Fruit fly (Drosophila melanogaster) whole organism, wandering third instar larva: ENCODE measurements around the gene CG31798.

ENCODE experiments used
- Abd-B ChIP-seq: fragments of >200 bp; optimal IDR thresholded peaks from 2 replicates; lab custom pipeline; 2017; ENCODE audit warnings: missing biosample characterization, missing genetic modification characterization
- CG32264 ChIP-seq: fragments of 200-800 bp; sonication (Bioruptor generic); optimal IDR thresholded peaks from 2 replicates; lab custom pipeline; 2016; ENCODE audit warnings: missing biosample characterization, missing genetic modification characterization
- CG9705 ChIP-seq: fragments of 200-800 bp; sonication (Bioruptor generic); optimal IDR thresholded peaks from 2 replicates; lab custom pipeline; 2018; ENCODE audit warnings: missing biosample characterization, mild to moderate bottlenecking, missing genetic modification characterization
- CrebA ChIP-seq: fragments of 200-800 bp; sonication (Bioruptor generic); optimal IDR thresholded peaks from 2 replicates; lab custom pipeline; 2016; ENCODE audit warnings: missing biosample characterization, mild to moderate bottlenecking, missing genetic modification characterization, borderline replicate concordance
- Dfd ChIP-seq: fragments of >200 bp; optimal IDR thresholded peaks from 2 replicates; lab custom pipeline; 2017; ENCODE audit warnings: missing biosample characterization, missing genetic modification characterization
- Dif ChIP-seq: fragments of 200-275, 200-300 bp; sonication (Bioruptor generic); optimal IDR thresholded peaks from 2 replicates; lab custom pipeline; 2018; ENCODE audit warnings: missing biosample characterization, missing genetic modification characterization; ENCODE audit not compliant: partially characterized antibody
- GATAd ChIP-seq: sonication (Bioruptor generic); optimal IDR thresholded peaks from 2 replicates; lab custom pipeline; 2016; ENCODE audit warnings: missing biosample characterization, missing genetic modification characterization
- HLH106 ChIP-seq: fragments of 200-800 bp; optimal IDR thresholded peaks from 3 replicates; lab custom pipeline; 2019; ENCODE audit warnings: missing biosample characterization, mild to moderate bottlenecking, missing genetic modification characterization, moderate library complexity
- Hnf4 ChIP-seq: fragments of 200-800 bp; sonication (Bioruptor generic); optimal IDR thresholded peaks from 2 replicates; lab custom pipeline; 2016; ENCODE audit warnings: missing biosample characterization, mild to moderate bottlenecking, missing genetic modification characterization
- Hr78 ChIP-seq: fragments of >200 bp; optimal IDR thresholded peaks from 2 replicates; lab custom pipeline; 2017; ENCODE audit warnings: missing biosample characterization, missing genetic modification characterization
- Hr83 ChIP-seq: fragments of 200-300 bp; sonication (Bioruptor generic); optimal IDR thresholded peaks from 2 replicates; lab custom pipeline; 2016; ENCODE audit warnings: missing biosample characterization, mild to moderate bottlenecking, missing genetic modification characterization, moderate library complexity; ENCODE audit not compliant: poor library complexity, severe bottlenecking
- Jra ChIP-seq: sonication (Bioruptor generic); optimal IDR thresholded peaks from 2 replicates; lab custom pipeline; 2016; ENCODE audit warnings: missing biosample characterization, missing genetic modification characterization
- Mio ChIP-seq: sonication (Bioruptor generic); optimal IDR thresholded peaks from 2 replicates; lab custom pipeline; 2016; ENCODE audit warnings: missing biosample characterization, missing genetic modification characterization
- Myc ChIP-seq: fragments of >200 bp; optimal IDR thresholded peaks from 2 replicates; lab custom pipeline; 2017
- N ChIP-seq: fragments of >200 bp; optimal IDR thresholded peaks from 2 replicates; lab custom pipeline; 2018; ENCODE audit warnings: missing biosample characterization, missing external identifiers, missing genetic modification characterization
- OdsH ChIP-seq: fragments of 200-800 bp; sonication (Bioruptor generic); optimal IDR thresholded peaks from 2 replicates; lab custom pipeline; 2016; ENCODE audit warnings: missing biosample characterization, mild to moderate bottlenecking, missing genetic modification characterization
- Rel ChIP-seq, 2 experiments: fragments of 200-800 bp; sonication (Bioruptor generic) in 1 of 2; optimal IDR thresholded peaks; 2 replicates in 1 of 2; 3 replicates in 1 of 2; lab custom pipeline; 2016 to 2019; ENCODE audit warnings: mild to moderate bottlenecking in 2 of 2, missing biosample characterization in 2 of 2, missing genetic modification characterization in 2 of 2, moderate library complexity in 1 of 2
- Sp1 ChIP-seq: fragments of 200-800 bp; sonication (Bioruptor generic); optimal IDR thresholded peaks from 3 replicates; lab custom pipeline; 2019; ENCODE audit warnings: missing biosample characterization, mild to moderate bottlenecking, missing genetic modification characterization, moderate library complexity
- Vsx2 ChIP-seq: fragments of 200-300, 225-300 bp; sonication (Bioruptor generic); optimal IDR thresholded peaks from 2 replicates; lab custom pipeline; 2018; ENCODE audit warnings: missing biosample characterization, missing genetic modification characterization; ENCODE audit not compliant: partially characterized antibody
- br ChIP-seq: fragments of 200-800 bp; sonication (Bioruptor generic); optimal IDR thresholded peaks from 2 replicates; lab custom pipeline; 2016; ENCODE audit warnings: missing biosample characterization, missing genetic modification characterization
- brk ChIP-seq: fragments of 200-800 bp; sonication (Bioruptor generic); optimal IDR thresholded peaks from 2 replicates; lab custom pipeline; 2016; ENCODE audit warnings: missing biosample characterization, mild to moderate bottlenecking, missing genetic modification characterization
- dl ChIP-seq, 2 experiments: fragments of 175-275, 200-275 bp in 1 of 2; fragments of 200-275 bp in 1 of 2; sonication (Bioruptor generic); optimal IDR thresholded peaks; lab custom pipeline; 2018; ENCODE audit warnings: mild to moderate bottlenecking in 2 of 2, missing biosample characterization in 2 of 2, missing genetic modification characterization in 2 of 2, moderate library complexity in 2 of 2; ENCODE audit not compliant: partially characterized antibody in 2 of 2, insufficient read depth in 1 of 2
- dmrt93B ChIP-seq: fragments of 200-800 bp; sonication (Bioruptor generic); optimal IDR thresholded peaks from 2 replicates; lab custom pipeline; 2018; ENCODE audit warnings: missing biosample characterization, mild to moderate bottlenecking, missing genetic modification characterization
- dsf ChIP-seq: sonication (Bioruptor generic); optimal IDR thresholded peaks from 2 replicates; lab custom pipeline; 2016; ENCODE audit warnings: missing biosample characterization, missing genetic modification characterization, borderline replicate concordance
- ey ChIP-seq: fragments of 200-800 bp; sonication (Bioruptor generic); optimal IDR thresholded peaks from 2 replicates; lab custom pipeline; 2016; ENCODE audit warnings: missing biosample characterization, missing genetic modification characterization
- foxo ChIP-seq, 2 experiments: fragments of 200-800 bp; sonication (Bioruptor generic); optimal IDR thresholded peaks; 2 replicates in 1 of 2; 3 replicates in 1 of 2; lab custom pipeline; 2016 to 2017; ENCODE audit warnings: missing biosample characterization in 2 of 2, missing genetic modification characterization in 2 of 2
- fru ChIP-seq: fragments of 200-800 bp; sonication (Bioruptor generic); optimal IDR thresholded peaks from 3 replicates; lab custom pipeline; 2016; ENCODE audit warnings: missing biosample characterization, mild to moderate bottlenecking, missing genetic modification characterization
- h ChIP-seq: fragments of 200-800 bp; sonication (Bioruptor generic); optimal IDR thresholded peaks from 3 replicates; lab custom pipeline; 2016; ENCODE audit warnings: missing biosample characterization, mild to moderate bottlenecking, missing genetic modification characterization
- jim ChIP-seq: fragments of 175-275, 200-325 bp; sonication (Bioruptor generic); optimal IDR thresholded peaks from 2 replicates; lab custom pipeline; 2016; ENCODE audit warnings: missing biosample characterization, mild to moderate bottlenecking, missing genetic modification characterization
- lola ChIP-seq: fragments of >200 bp; optimal IDR thresholded peaks from 2 replicates; lab custom pipeline; 2017; ENCODE audit warnings: missing biosample characterization, missing genetic modification characterization
- pan ChIP-seq: fragments of >200 bp; optimal IDR thresholded peaks from 2 replicates; lab custom pipeline; 2017
- psq ChIP-seq: fragments of 200-800 bp; sonication (Bioruptor generic); optimal IDR thresholded peaks from 3 replicates; lab custom pipeline; 2017; ENCODE audit warnings: missing biosample characterization, mild to moderate bottlenecking, missing genetic modification characterization, moderate library complexity
- rgr ChIP-seq: fragments of 200-800 bp; sonication (Bioruptor generic); optimal IDR thresholded peaks from 3 replicates; lab custom pipeline; 2016; ENCODE audit warnings: missing biosample characterization, mild to moderate bottlenecking, missing genetic modification characterization
- sage ChIP-seq: fragments of 200-800 bp; sonication (Bioruptor generic); optimal IDR thresholded peaks from 2 replicates; lab custom pipeline; 2016; ENCODE audit warnings: missing biosample characterization, mild to moderate bottlenecking, missing genetic modification characterization
- sv ChIP-seq: fragments of 200-800 bp; sonication (Bioruptor generic); optimal IDR thresholded peaks from 3 replicates; lab custom pipeline; 2016; ENCODE audit warnings: missing biosample characterization, missing genetic modification characterization
- tai ChIP-seq: sonication (Bioruptor generic); optimal IDR thresholded peaks from 2 replicates; lab custom pipeline; 2016; ENCODE audit warnings: missing biosample characterization, missing genetic modification characterization
- usp ChIP-seq: fragments of >200 bp; optimal IDR thresholded peaks from 2 replicates; lab custom pipeline; 2017; ENCODE audit warnings: missing biosample characterization, missing genetic modification characterization
- woc ChIP-seq: sonication (Bioruptor generic); optimal IDR thresholded peaks from 2 replicates; lab custom pipeline; 2016; ENCODE audit warnings: missing biosample characterization, mild to moderate bottlenecking, missing genetic modification characterization

The CG31798 gene

DNA sequence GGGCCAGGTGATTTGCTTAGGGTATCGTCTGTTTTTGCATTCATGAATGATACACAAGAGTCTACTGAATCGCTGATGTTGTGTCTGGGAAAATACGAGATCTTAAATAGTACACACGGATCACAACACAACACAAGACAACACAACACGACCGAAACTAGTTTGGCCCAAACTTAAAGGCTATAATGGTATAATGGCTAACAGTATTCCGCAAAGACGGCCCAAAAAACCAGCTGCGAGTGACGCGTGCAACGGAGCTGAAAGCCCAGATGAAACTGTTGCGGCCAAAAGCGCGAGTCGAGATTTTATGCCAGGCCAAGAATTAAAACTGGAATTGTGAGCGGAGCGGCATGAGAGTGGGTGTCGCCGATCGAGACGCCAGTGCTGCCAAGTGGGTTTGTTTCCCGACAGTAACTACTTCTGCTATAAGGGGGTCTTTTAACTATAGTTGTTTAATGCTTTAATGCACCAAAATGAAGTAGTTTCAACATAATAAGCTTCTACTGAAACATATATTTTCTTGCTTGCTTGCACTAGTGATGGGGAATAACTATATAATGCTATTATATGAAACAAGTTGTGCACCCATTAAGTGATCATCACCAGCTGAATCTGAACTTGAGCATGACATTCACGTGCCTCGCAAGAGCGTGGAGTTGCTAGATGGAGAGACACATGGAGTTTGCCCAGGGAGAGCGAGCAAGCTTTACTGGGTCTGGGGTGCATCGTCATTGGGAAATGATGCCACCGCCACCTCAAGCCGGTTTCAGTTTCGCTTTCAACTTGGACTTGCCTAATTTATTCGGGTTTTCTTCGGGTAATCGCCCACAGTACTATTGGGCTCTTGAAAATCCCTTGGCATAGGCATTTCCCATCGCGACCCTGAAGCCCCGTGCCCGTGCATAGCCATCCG lies 45.0 kb downstream of the CG31798 start:
- peak; percentile 80 for TF ChIP-seq woc (GFP tag; lab: Kevin White, UChicago)
- TF ChIP-seq Dif, result peak; percentile 40
- TF ChIP-seq rgr (GFP tag; lab: Kevin White, UChicago), result peak; percentile 2
- peak; percentile 21 for TF ChIP-seq h
- peak; percentile 86 for TF ChIP-seq Myc
- TF ChIP-seq dl (GFP tag; optimal IDR thresholded peaks at IDR 0.05; lab: Kevin White, UChicago; ENCODE audit: insufficient read depth in 1 of 2, partially characterized antibody in 2 of 2), result peak in 1 of 2 experiments; percentile 30
- no peak for TF ChIP-seq brk (GFP tag; lab: Kevin White, UChicago)
- TF ChIP-seq Hnf4 (GFP tag; lab: Kevin White, UChicago), result no peak
- peak; percentile 5 for TF ChIP-seq Vsx2 (GFP tag; lab: Kevin White, UChicago)
- TF ChIP-seq br (GFP tag; lab: Kevin White, UChicago), result peak; percentile 37
- TF ChIP-seq Sp1 (GFP tag; lab: Kevin White, UChicago), result peak; percentile 37
- no peak for TF ChIP-seq psq
- TF ChIP-seq CG9705, result no peak
- peak; percentile 44 for TF ChIP-seq HLH106
- TF ChIP-seq Mio (GFP tag; lab: Kevin White, UChicago), result no peak
- TF ChIP-seq fru (GFP tag; lab: Kevin White, UChicago), result peak; percentile 43
- TF ChIP-seq foxo (GFP tag; optimal IDR thresholded peaks at IDR 0.05; lab: Kevin White, UChicago), result peak in 1 of 2 experiments; percentile 32

DNA sequence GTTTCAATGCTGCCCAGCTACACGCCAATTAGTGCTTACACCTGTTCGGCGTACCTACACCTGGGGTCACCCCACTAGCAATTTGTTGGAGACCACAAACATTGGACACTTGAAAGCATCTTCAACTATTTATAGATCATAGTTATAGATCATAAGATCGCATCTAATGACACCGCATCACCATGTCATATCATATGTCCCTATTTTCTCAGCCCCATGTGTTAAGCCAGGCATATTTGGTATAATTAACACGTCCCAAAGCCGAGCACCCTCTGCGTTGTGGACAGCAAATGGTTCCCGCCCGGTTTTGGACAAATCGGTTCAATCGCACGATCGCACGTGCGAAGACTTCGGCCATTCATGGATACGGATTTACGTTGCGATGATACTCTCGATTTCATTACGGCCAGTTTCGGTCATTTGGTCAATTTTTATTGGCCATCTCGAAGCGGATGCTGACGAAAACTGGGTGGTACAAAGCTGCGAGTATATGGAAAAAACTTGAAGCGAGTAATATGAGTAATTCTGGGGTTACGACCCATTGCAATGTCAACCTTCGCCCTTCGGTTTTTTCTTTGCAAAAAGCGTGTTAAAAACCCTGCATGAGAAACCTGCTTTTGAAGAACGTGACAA lies 45.8 kb downstream of the CG31798 start:
- TF ChIP-seq brk (GFP tag; lab: Kevin White, UChicago) (no peak), pan (lab: Kevin White, UChicago) (no peak), CG32264 (GFP tag; lab: Kevin White, UChicago) (no peak), tai (GFP tag; lab: Kevin White, UChicago) (no peak), foxo (GFP tag; optimal IDR thresholded peaks at IDR 0.05; lab: Kevin White, UChicago) (peak in 1 of 2 experiments; percentile 43), OdsH (GFP tag; lab: Kevin White, UChicago) (peak; percentile 74), Dif (no peak), woc (GFP tag; lab: Kevin White, UChicago) (no peak), psq (peak; percentile 44), h (peak; percentile 67), rgr (GFP tag; lab: Kevin White, UChicago) (peak; percentile 84), HLH106 (peak; percentile 56), dsf (GFP tag; lab: Kevin White, UChicago) (no peak), CG9705 (no peak), Rel (GFP tag; optimal IDR thresholded peaks at IDR 0.05; lab: Kevin White, UChicago) (no peak), Rel (tag; optimal IDR thresholded peaks at IDR 0.05; lab: Kevin White, UChicago) (no peak), CrebA (GFP tag; lab: Kevin White, UChicago) (no peak), Sp1 (GFP tag; lab: Kevin White, UChicago) (peak; percentile 35), GATAd (peak; percentile 71), dl (GFP tag; optimal IDR thresholded peaks at IDR 0.05; lab: Kevin White, UChicago; ENCODE audit: insufficient read depth in 1 of 2, partially characterized antibody in 2 of 2) (no peak), Hr78 (GFP tag; lab: Kevin White, UChicago) (no peak), Jra (GFP tag; lab: Kevin White, UChicago) (no peak), lola (no peak), Mio (GFP tag; lab: Kevin White, UChicago) (no peak), Abd-B (GFP tag; lab: Kevin White, UChicago) (no peak), ey (peak; percentile 83), fru (GFP tag; lab: Kevin White, UChicago) (peak; percentile 7), Vsx2 (GFP tag; lab: Kevin White, UChicago) (no peak), Dfd (no peak), dmrt93B (GFP tag; lab: Kevin White, UChicago) (no peak), jim (GFP tag; lab: Kevin White, UChicago) (no peak), br (GFP tag; lab: Kevin White, UChicago) (no peak), N (GFP tag; lab: Kevin White, UChicago) (no peak), Hnf4 (GFP tag; lab: Kevin White, UChicago) (peak; percentile 2), usp (GFP tag; lab: Kevin White, UChicago) (no peak), sv (GFP tag; lab: Kevin White, UChicago) (peak; percentile 80), sage (GFP tag; lab: Kevin White, UChicago) (no peak), Hr83 (GFP tag; lab: Kevin White, UChicago) (no peak), Myc (no peak)
